Fruit fly (Drosophila melanogaster): ENCODE results near the gene CG14102.
A peak's percentile ranks its signal among the peaks of the same experiment; 100 is the strongest.

CG14102 gene

dm6 chr3L:19794203-19794802 is 6.8 kb downstream of the CG14102 start:
- TF ChIP-seq CG4496 (GFP tag; IDR thresholded peaks at IDR 0.05) (peak; percentile 84), CG14655 (GFP tag; optimal IDR thresholded peaks at IDR 0.05) (no peak), CG34367 (tag; optimal IDR thresholded peaks at IDR 0.05) (peak; percentile 75), CG17806 (tag; optimal IDR thresholded peaks at IDR 0.05) (peak; percentile 82), CG8159 (tag; optimal IDR thresholded peaks at IDR 0.05) (peak; percentile 90), EcR (GFP tag; optimal IDR thresholded peaks at IDR 0.05) (no peak), CG12605 (GFP tag; IDR thresholded peaks at IDR 0.05) (peak; percentile 43; the same call in 1 of the 2 replicates), Pif1A (GFP tag; optimal IDR thresholded peaks at IDR 0.05) (peak; percentile 98), Snoo (tag; optimal IDR thresholded peaks at IDR 0.05) (peak; percentile 86), Ets98B (GFP tag; IDR thresholded peaks at IDR 0.05) (peak; percentile 78), gl (tag; optimal IDR thresholded peaks at IDR 0.05) (peak; percentile 50), CG8301 (tag; optimal IDR thresholded peaks at IDR 0.05) (peak; percentile 89), CG9948 (tag; optimal IDR thresholded peaks at IDR 0.05) (peak; percentile 85), CG10348 (GFP tag; IDR thresholded peaks at IDR 0.05) (peak; percentile 48; the same call in 1 of the 2 replicates), D1 (tag; optimal IDR thresholded peaks at IDR 0.05) (peak; percentile 84), CG15710 (tag; optimal IDR thresholded peaks at IDR 0.05) (peak; percentile 85), CG32121 (GFP tag; IDR thresholded peaks at IDR 0.05) (peak; percentile 80), Pif1B (GFP tag; optimal IDR thresholded peaks at IDR 0.05) (peak; percentile 97), CG13204 (GFP tag; optimal IDR thresholded peaks at IDR 0.05) (no peak), rn (GFP tag; IDR thresholded peaks at IDR 0.05) (peak; percentile 10; the same call in 1 of the 2 replicates), fd96Ca (GFP tag; IDR thresholded peaks at IDR 0.05) (peak; percentile 82)

dm6 chr3L:19793438-19793998 is 7.6 kb downstream of the CG14102 start, which contains the start of the genes CG42637, Gyc76C and SREBP:
Gene CG42637 (minus strand): TSS chr3L:19793569.
Gene Gyc76C (minus strand): TSS chr3L:19793569.
Gene SREBP (plus strand): TSS chr3L:19793935.
- no peak for TF ChIP-seq fd96Ca (GFP tag; IDR thresholded peaks at IDR 0.05)
- no peak for TF ChIP-seq CG9948 (tag; optimal IDR thresholded peaks at IDR 0.05)
- TF ChIP-seq CG13204 (GFP tag; optimal IDR thresholded peaks at IDR 0.05): no peak
- TF ChIP-seq rn (GFP tag; IDR thresholded peaks at IDR 0.05): no peak
- TF ChIP-seq Ets98B (GFP tag; IDR thresholded peaks at IDR 0.05): no peak
- no peak for TF ChIP-seq CG8301 (tag; optimal IDR thresholded peaks at IDR 0.05)
- TF ChIP-seq Pif1B (GFP tag; optimal IDR thresholded peaks at IDR 0.05): no peak
- TF ChIP-seq gl (tag; optimal IDR thresholded peaks at IDR 0.05): no peak
- TF ChIP-seq CG8159 (tag; optimal IDR thresholded peaks at IDR 0.05): no peak
- no peak for TF ChIP-seq EcR (GFP tag; optimal IDR thresholded peaks at IDR 0.05)
- no peak for TF ChIP-seq CG15710 (tag; optimal IDR thresholded peaks at IDR 0.05)
- no peak for TF ChIP-seq CG34367 (tag; optimal IDR thresholded peaks at IDR 0.05)
- no peak for TF ChIP-seq CG14655 (GFP tag; optimal IDR thresholded peaks at IDR 0.05)
- TF ChIP-seq Pif1A (GFP tag; optimal IDR thresholded peaks at IDR 0.05): no peak
- no peak for TF ChIP-seq D1 (tag; optimal IDR thresholded peaks at IDR 0.05)
- no peak for TF ChIP-seq CG32121 (GFP tag; IDR thresholded peaks at IDR 0.05)
- no peak for TF ChIP-seq CG17806 (tag; optimal IDR thresholded peaks at IDR 0.05)
- TF ChIP-seq Snoo (tag; optimal IDR thresholded peaks at IDR 0.05): no peak
- no peak for TF ChIP-seq CG4496 (GFP tag; IDR thresholded peaks at IDR 0.05)

DNA sequence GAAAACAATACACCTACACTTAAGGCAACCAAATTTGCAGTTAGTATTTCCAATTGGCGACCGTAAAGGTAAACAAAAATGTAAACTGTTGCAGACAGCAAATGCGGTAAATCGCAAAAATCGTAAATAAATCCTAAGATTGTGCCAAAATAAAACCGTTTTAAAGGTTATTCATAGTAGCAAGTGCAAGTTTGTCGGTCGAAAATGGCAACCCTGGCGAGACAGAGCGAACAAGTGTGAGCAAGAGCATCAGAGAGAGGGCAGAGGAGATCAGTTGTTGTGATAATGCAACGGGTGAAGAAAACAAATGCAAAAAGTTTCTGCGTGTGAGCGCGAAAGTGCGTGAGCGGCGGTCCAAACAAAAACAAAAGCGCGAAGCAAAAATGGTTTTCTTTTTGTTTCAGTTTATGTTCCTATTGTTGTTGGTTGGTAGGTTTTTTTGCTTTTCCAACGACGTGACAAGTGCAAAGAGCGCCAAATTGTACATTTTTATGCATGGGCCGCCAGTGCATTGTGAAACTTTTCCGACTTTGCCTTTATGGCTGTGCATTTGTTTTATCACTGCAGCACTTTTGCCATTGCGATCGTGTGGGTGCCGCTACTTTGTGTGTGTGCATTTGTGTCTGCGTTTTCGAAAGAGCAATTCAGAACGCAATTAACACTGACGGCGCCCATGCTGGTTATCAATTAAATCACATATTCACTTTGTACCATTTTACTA is 8.2 kb downstream of the CG14102 start:
- TF ChIP-seq CG9948 (tag; optimal IDR thresholded peaks at IDR 0.05): no peak
- peak; percentile 85 for TF ChIP-seq CG12605 (GFP tag; IDR thresholded peaks at IDR 0.05)
- peak; percentile 52; the same call in 1 of the 2 replicates for TF ChIP-seq rn (GFP tag; IDR thresholded peaks at IDR 0.05)
- peak; percentile 35 for TF ChIP-seq CG8159 (tag; optimal IDR thresholded peaks at IDR 0.05)
- TF ChIP-seq CG17806 (tag; optimal IDR thresholded peaks at IDR 0.05): no peak
- peak; percentile 41; the same call in 1 of the 2 replicates for TF ChIP-seq CG32121 (GFP tag; IDR thresholded peaks at IDR 0.05)
- TF ChIP-seq Ets98B (GFP tag; IDR thresholded peaks at IDR 0.05): peak; percentile 74
- peak; percentile 78 for TF ChIP-seq CG4496 (GFP tag; IDR thresholded peaks at IDR 0.05)
- peak; percentile 58 for TF ChIP-seq CG8301 (tag; optimal IDR thresholded peaks at IDR 0.05)
- no peak for TF ChIP-seq EcR (GFP tag; optimal IDR thresholded peaks at IDR 0.05)
- TF ChIP-seq D1 (tag; optimal IDR thresholded peaks at IDR 0.05): no peak
- TF ChIP-seq Snoo (tag; optimal IDR thresholded peaks at IDR 0.05): no peak
- TF ChIP-seq gl (tag; optimal IDR thresholded peaks at IDR 0.05): peak; percentile 64
- peak; percentile 27 for TF ChIP-seq CG15710 (tag; optimal IDR thresholded peaks at IDR 0.05)
- no peak for TF ChIP-seq Pif1B (GFP tag; optimal IDR thresholded peaks at IDR 0.05)
- TF ChIP-seq CG14655 (GFP tag; optimal IDR thresholded peaks at IDR 0.05): peak; percentile 71
- TF ChIP-seq fd96Ca (GFP tag; IDR thresholded peaks at IDR 0.05): peak; percentile 81
- TF ChIP-seq CG13204 (GFP tag; optimal IDR thresholded peaks at IDR 0.05): peak; percentile 82
- no peak for TF ChIP-seq CG10348 (GFP tag; IDR thresholded peaks at IDR 0.05)
- TF ChIP-seq Pif1A (GFP tag; optimal IDR thresholded peaks at IDR 0.05): no peak
- no peak for TF ChIP-seq CG34367 (tag; optimal IDR thresholded peaks at IDR 0.05)

DNA sequence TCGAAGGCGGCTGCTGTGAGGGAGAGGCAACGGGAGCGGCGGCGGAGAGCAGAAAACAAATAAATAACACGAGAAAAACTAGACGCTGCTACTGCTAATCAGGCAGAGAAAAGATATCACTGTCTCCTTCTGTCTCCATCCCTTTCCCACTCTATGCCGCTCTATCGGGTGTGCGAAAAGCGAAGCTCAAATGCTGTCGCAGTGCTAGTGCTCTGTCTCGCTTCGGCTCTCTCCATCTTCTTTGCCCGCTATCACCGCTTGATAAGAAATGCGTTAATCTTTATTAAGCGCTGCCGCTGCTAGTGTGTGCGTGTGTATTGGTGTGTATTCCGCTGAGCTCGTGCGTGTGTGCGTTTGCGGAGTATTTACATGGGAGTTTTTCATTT is 9.4 kb downstream of the CG14102 start:
- TF ChIP-seq Pif1A (GFP tag; optimal IDR thresholded peaks at IDR 0.05): no peak
- TF ChIP-seq Snoo (tag; optimal IDR thresholded peaks at IDR 0.05): no peak
- no peak for TF ChIP-seq CG32121 (GFP tag; IDR thresholded peaks at IDR 0.05)
- TF ChIP-seq D1 (tag; optimal IDR thresholded peaks at IDR 0.05): no peak
- no peak for TF ChIP-seq CG34367 (tag; optimal IDR thresholded peaks at IDR 0.05)
- no peak for TF ChIP-seq CG8159 (tag; optimal IDR thresholded peaks at IDR 0.05)
- TF ChIP-seq CG17806 (tag; optimal IDR thresholded peaks at IDR 0.05): no peak
- TF ChIP-seq gl (tag; optimal IDR thresholded peaks at IDR 0.05): no peak
- TF ChIP-seq CG13204 (GFP tag; optimal IDR thresholded peaks at IDR 0.05): peak; percentile 94
- TF ChIP-seq rn (GFP tag; IDR thresholded peaks at IDR 0.05): no peak
- no peak for TF ChIP-seq Ets98B (GFP tag; IDR thresholded peaks at IDR 0.05)
- no peak for TF ChIP-seq CG9948 (tag; optimal IDR thresholded peaks at IDR 0.05)
- TF ChIP-seq CG4496 (GFP tag; IDR thresholded peaks at IDR 0.05): peak; percentile 52; the same call in 1 of the 3 replicates
- no peak for TF ChIP-seq CG15710 (tag; optimal IDR thresholded peaks at IDR 0.05)
- 0 out of 3 replicates have a peak, but pooled peaks have one; percentile 5 for TF ChIP-seq fd96Ca (GFP tag; IDR thresholded peaks at IDR 0.05)
- TF ChIP-seq CG14655 (GFP tag; optimal IDR thresholded peaks at IDR 0.05): no peak
- TF ChIP-seq CG12605 (GFP tag; IDR thresholded peaks at IDR 0.05): no peak; the same call in 1 of the 2 replicates
- TF ChIP-seq CG8301 (tag; optimal IDR thresholded peaks at IDR 0.05): no peak
- TF ChIP-seq Pif1B (GFP tag; optimal IDR thresholded peaks at IDR 0.05): no peak
- TF ChIP-seq CG10348 (GFP tag; IDR thresholded peaks at IDR 0.05): no peak
- TF ChIP-seq EcR (GFP tag; optimal IDR thresholded peaks at IDR 0.05): peak; percentile 20

All from whole organism, pupa.